Fruit fly (Drosophila melanogaster): ENCODE measurements around the gene Send2.

dm6 chr2L:14300718-14301361 is 45.6 kb downstream of the Send2 start:
- TF ChIP-seq usp (GFP tag; optimal IDR thresholded peaks at IDR 0.05): no peak
- no peak for TF ChIP-seq pan (optimal IDR thresholded peaks at IDR 0.05)
- no peak for TF ChIP-seq psq (optimal IDR thresholded peaks at IDR 0.05)
- TF ChIP-seq CG8478 (optimal IDR thresholded peaks at IDR 0.05): no peak
- no peak for TF ChIP-seq Dll (optimal IDR thresholded peaks at IDR 0.05)
